Worm (Caenorhabditis elegans): ENCODE data around the gene F59B2.3.

Gene F59B2.3

ce11 chrIII:8974835-8975234 lies 24.7 kb downstream of the F59B2.3 start (continued):
- TF ChIP-seq B0019.2 (GFP tag; conservative IDR thresholded peaks at IDR 0.05) (no peak), cebp-2 (GFP tag; IDR thresholded peaks at IDR 0.05) (no peak), mcd-1 (GFP tag; IDR thresholded peaks at IDR 0.05) (no peak), ama-1 (optimal IDR thresholded peaks at IDR 0.05) (no peak), ama-1 (GFP tag; optimal IDR thresholded peaks at IDR 0.05) (peak in 1 of 2 experiments; percentile 90), Y56A3A.18 (GFP tag; IDR thresholded peaks at IDR 0.05) (peak; percentile 45; the same call in 1 of the 2 replicates), C06A6.2 (GFP tag; conservative IDR thresholded peaks at IDR 0.05) (no peak), ceh-58 (GFP tag; IDR thresholded peaks at IDR 0.05) (no peak), F22D6.2 (tag; optimal IDR thresholded peaks at IDR 0.05) (peak; percentile 7), lin-40 (tag; optimal IDR thresholded peaks at IDR 0.05) (no peak), snpc-4 (GFP tag; optimal IDR thresholded peaks at IDR 0.05) (no peak), snpc-4 (tag; optimal IDR thresholded peaks at IDR 0.05) (no peak), hmg-20 (GFP tag; IDR thresholded peaks at IDR 0.05) (no peak), madf-8 (GFP tag; conservative IDR thresholded peaks at IDR 0.05) (no peak), C17E4.6 (GFP tag; IDR thresholded peaks at IDR 0.05) (no peak), Y53F4B.3 (GFP tag; IDR thresholded peaks at IDR 0.05) (no peak; the same call in 1 of the 2 replicates), tlf-1 (GFP tag; optimal IDR thresholded peaks at IDR 0.05) (no peak), lin-35 (GFP tag; optimal IDR thresholded peaks at IDR 0.05) (peak in 1 of 3 experiments; percentile 19), madf-3 (GFP tag; IDR thresholded peaks at IDR 0.05) (peak; percentile 81; the same call in 1 of the 2 replicates), K11D2.4 (GFP tag; IDR thresholded peaks at IDR 0.05) (no peak), F37B4.10 (GFP tag; IDR thresholded peaks at IDR 0.05) (no peak), lsl-1 (GFP tag; optimal IDR thresholded peaks at IDR 0.05) (no peak), xnd-1 (tag; optimal IDR thresholded peaks at IDR 0.05) (no peak), pha-4 (tag; optimal IDR thresholded peaks at IDR 0.05) (no peak), bed-2 (GFP tag; IDR thresholded peaks at IDR 0.05) (no peak), let-607 (tag; optimal IDR thresholded peaks at IDR 0.05) (peak in 1 of 2 experiments; percentile 54), die-1 (tag; optimal IDR thresholded peaks at IDR 0.05) (peak; percentile 17), nhr-120 (GFP tag; IDR thresholded peaks at IDR 0.05) (0 out of 2 replicates have a peak, but pooled peaks have one; percentile 26), dox-1 (GFP tag; IDR thresholded peaks at IDR 0.05) (0 out of 2 replicates have a peak, but pooled peaks have one; percentile 39), attf-5 (GFP tag; optimal IDR thresholded peaks at IDR 0.05) (no peak), zfh-2 (GFP tag; conservative IDR thresholded peaks at IDR 0.05) (no peak), lin-54 (GFP tag; optimal IDR thresholded peaks at IDR 0.05) (peak; percentile 6), aptf-2 (GFP tag; conservative IDR thresholded peaks at IDR 0.05) (no peak), snpc-3.4 (tag; optimal IDR thresholded peaks at IDR 0.05) (no peak)

DNA sequence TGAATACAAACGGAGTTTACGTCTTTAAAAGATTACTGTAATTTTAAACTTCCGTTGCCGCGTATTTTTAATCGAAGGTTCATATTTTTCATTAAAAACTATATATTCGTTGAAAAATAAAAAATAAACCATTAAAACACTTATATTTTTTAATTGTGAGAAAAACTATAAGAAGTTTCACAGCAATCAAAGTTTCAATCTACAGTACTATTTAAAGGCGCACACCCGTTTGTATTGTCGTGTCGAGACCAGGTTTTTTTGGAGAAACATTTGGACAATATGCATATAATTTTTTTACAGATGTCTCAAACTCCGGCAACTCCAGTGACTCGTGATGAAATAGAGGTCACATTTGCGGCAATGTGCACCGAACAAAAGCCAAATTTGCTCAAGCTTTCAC lies 25.7 kb downstream of the F59B2.3 start, which contains the start of gene R08D7.5:
Gene R08D7.5, plus strand, starts transcription at position 301 of the 400 bp plus-strand sequence.
- TF ChIP-seq ztf-26 (tag; optimal IDR thresholded peaks at IDR 0.05) (no peak), let-526 (GFP tag; IDR thresholded peaks at IDR 0.05) (no peak)

DNA sequence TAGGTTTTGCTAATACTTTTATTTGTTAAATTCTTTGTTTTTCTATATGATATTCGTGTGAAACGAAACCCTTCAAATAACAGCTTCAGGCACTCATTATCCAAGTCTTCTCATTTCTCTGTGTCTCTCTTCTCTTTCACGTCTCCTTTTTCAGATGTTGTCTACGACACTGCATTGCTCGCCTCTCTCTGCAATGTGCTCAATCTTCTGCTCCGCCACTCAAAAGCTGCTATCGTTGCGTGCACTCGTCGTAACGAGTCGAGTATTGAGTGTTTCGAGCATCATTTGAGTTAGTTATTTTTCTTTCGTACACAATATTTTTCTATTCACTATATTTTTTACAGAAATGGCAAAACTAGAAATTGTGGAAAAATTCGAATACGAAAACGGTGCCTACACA lies 26.4 kb downstream of the F59B2.3 start:
- TF ChIP-seq D2030.7 (GFP tag; IDR thresholded peaks at IDR 0.05), result no peak
- no peak for TF ChIP-seq gei-17 (GFP tag; optimal IDR thresholded peaks at IDR 0.05)
- peak; percentile 55 for TF ChIP-seq ceh-27 (GFP tag; optimal IDR thresholded peaks at IDR 0.05)
- TF ChIP-seq nhr-90 (tag; optimal IDR thresholded peaks at IDR 0.05), result no peak

Measured in whole organism, young adult.